Worm (Caenorhabditis elegans) whole organism, early embryonic: ENCODE data around the gene Y38H6C.15.
"Not testable (repeated sequence)": the region's sequence is repeated elsewhere in the genome, so short reads cannot be mapped to it uniquely, and the experiment has no call there.

Source experiments
- B0310.2 ChIP-seq: sonication (generic microtip); optimal IDR thresholded peaks from 2 replicates; lab custom pipeline; 2016; ENCODE audit warnings: mild to moderate bottlenecking, missing genetic modification characterization, missing compliant biosample characterization
- F13C5.2 ChIP-seq: sonication (generic microtip); optimal IDR thresholded peaks from 2 replicates; lab custom pipeline; 2017; ENCODE audit warnings: mild to moderate bottlenecking, missing genetic modification characterization, inconsistent platforms, missing compliant biosample characterization
- aly-1 ChIP-seq: sonication (generic microtip); optimal IDR thresholded peaks from 2 replicates; lab custom pipeline; 2016; ENCODE audit warnings: missing genetic modification characterization, missing compliant biosample characterization
- ama-1 ChIP-seq: fragments of 150-350 bp; optimal IDR thresholded peaks from 2 replicates; lab custom pipeline; 2014
- ceh-13 ChIP-seq: fragments of 200-800 bp; sonication (Bioruptor generic); optimal IDR thresholded peaks from 2 replicates; lab custom pipeline; 2018; ENCODE audit warnings: mild to moderate bottlenecking, missing genetic modification characterization, missing compliant biosample characterization
- ceh-36 ChIP-seq: sonication (generic microtip); optimal IDR thresholded peaks from 2 replicates; lab custom pipeline; 2016; ENCODE audit warnings: missing genetic modification characterization, inconsistent platforms, missing compliant biosample characterization
- ets-7 ChIP-seq: sonication (generic microtip); optimal IDR thresholded peaks from 2 replicates; lab custom pipeline; 2016; ENCODE audit warnings: missing genotype, missing genetic modification characterization, missing compliant biosample characterization
- flt-1 ChIP-seq: fragments of 200-800 bp; sonication (Bioruptor generic); IDR thresholded peaks from 2 replicates; pipeline ENCODE4 v1.3.6; 2022; ENCODE audit warnings: missing genetic modification characterization, missing compliant biosample characterization
- hmbx-1 ChIP-seq: sonication (generic microtip); optimal IDR thresholded peaks from 2 replicates; lab custom pipeline; 2016; ENCODE audit warnings: mild to moderate bottlenecking, missing genetic modification characterization, missing compliant biosample characterization
- hmg-4 ChIP-seq: fragments of 200-800 bp; sonication (Bioruptor generic); optimal IDR thresholded peaks from 2 replicates; lab custom pipeline; 2018; ENCODE audit warnings: mild to moderate bottlenecking, missing genetic modification characterization, missing compliant biosample characterization
- hnd-1 ChIP-seq: sonication (generic microtip); optimal IDR thresholded peaks from 2 replicates; lab custom pipeline; 2016; ENCODE audit warnings: missing genetic modification characterization, missing compliant biosample characterization
- pes-1 ChIP-seq: fragments of 200-800 bp; sonication (Bioruptor generic); IDR thresholded peaks from 2 replicates; pipeline ENCODE4 v1.3.6; 2022; ENCODE audit warnings: missing genetic modification reagents, missing genetic modification characterization, missing compliant biosample characterization
- scrt-1 ChIP-seq: fragments of 200-800 bp; sonication (Bioruptor generic); IDR thresholded peaks from 2 replicates; pipeline ENCODE4 v1.3.6; 2022; ENCODE audit warnings: missing genetic modification characterization, missing compliant biosample characterization
- sea-1 ChIP-seq: fragments of 200-800 bp; sonication (Bioruptor generic); conservative IDR thresholded peaks from 2 replicates; pipeline ENCODE4 v1.3.6; 2022; ENCODE audit warnings: missing genetic modification characterization, missing compliant biosample characterization
- tbx-11 ChIP-seq: fragments of 200-800 bp; sonication (Bioruptor generic); IDR thresholded peaks from 2 replicates; pipeline ENCODE4 v1.3.6; 2022; ENCODE audit warnings: missing genetic modification characterization, missing compliant biosample characterization
- tbx-37 ChIP-seq: fragments of 200-800 bp; sonication (Bioruptor generic); conservative IDR thresholded peaks from 2 replicates; pipeline ENCODE4 v1.3.6; 2022; ENCODE audit warnings: missing genetic modification reagents, missing genetic modification characterization, missing compliant biosample characterization
- tra-4 ChIP-seq: sonication (generic microtip); optimal IDR thresholded peaks from 2 replicates; lab custom pipeline; 2017; ENCODE audit warnings: missing genetic modification characterization, missing compliant biosample characterization

Gene Y38H6C.15

ce11 chrV:20536208-20536607 is at the start of gene Y38H6C.15:
TSS of gene Y38H6C.15 (minus strand) at chrV:20536308.
- no peak for TF ChIP-seq F13C5.2 (tag; lab: Kevin White, UChicago)

DNA sequence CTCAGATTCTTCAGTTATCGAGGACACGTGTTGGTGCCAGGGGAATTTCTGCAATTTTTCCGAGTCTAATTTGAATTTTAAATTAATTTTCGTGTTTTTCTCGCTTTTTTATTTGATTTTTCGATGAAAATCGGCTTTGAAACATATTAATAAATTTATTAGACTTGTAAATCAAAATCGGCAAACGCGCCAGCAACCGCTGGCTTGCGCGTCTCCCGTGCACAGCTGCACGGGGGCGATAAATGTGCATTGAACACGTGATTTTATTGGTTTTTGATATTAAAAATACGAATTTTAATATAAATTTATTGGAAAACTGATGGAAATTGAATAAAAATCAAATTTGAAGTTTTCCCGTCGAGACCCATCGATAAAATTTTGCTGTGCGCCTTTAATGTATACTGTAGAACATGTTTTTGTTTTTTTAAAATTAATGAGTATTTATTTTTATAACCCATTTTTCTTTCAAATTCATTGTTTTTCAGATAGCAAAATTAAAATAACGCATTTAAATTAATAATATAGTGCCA is 44.5 kb upstream of the Y38H6C.15 start, which contains the start of gene F26F2.7:
Gene F26F2.7, plus strand, starts transcription at position 480 of the 530 bp plus-strand sequence.
- TF ChIP-seq tbx-11 (GFP tag; lab: Robert Waterston, UW) (0 out of 2 replicates have a peak, but pooled peaks have one; percentile 18), tbx-37 (GFP tag; lab: Robert Waterston, UW) (0 out of 2 replicates have a peak, but pooled peaks have one; percentile 19), aly-1 (tag; lab: Kevin White, UChicago) (no peak), scrt-1 (GFP tag; lab: Robert Waterston, UW) (no peak), pes-1 (GFP tag; lab: Robert Waterston, UW) (0 out of 2 replicates have a peak, but pooled peaks have one; percentile 42), F13C5.2 (tag; lab: Kevin White, UChicago) (peak; percentile 76), hmg-4 (peak; percentile 32), ceh-36 (tag; lab: Kevin White, UChicago) (no peak), sea-1 (GFP tag; lab: Robert Waterston, UW) (no peak)

- TF ChIP-seq hmbx-1 (tag; lab: Kevin White, UChicago) (no peak), flt-1 (GFP tag; lab: Robert Waterston, UW) (no peak), pes-1 (GFP tag; lab: Robert Waterston, UW) (no peak), aly-1 (tag; lab: Kevin White, UChicago) (no peak), tbx-37 (GFP tag; lab: Robert Waterston, UW) (no peak)
These were observed 43.4 kb upstream of the Y38H6C.15 start, which contains the start of gene F26F2.8 for ce11 chrV:20579534-20579933. TSS of gene F26F2.8 (plus strand) at chrV:20579546.

ce11 chrV:20574872-20575271 is 38.8 kb upstream of the Y38H6C.15 start:
- TF ChIP-seq ets-7 (tag; lab: Kevin White, UChicago) (no peak), B0310.2 (no peak), tbx-11 (GFP tag; lab: Robert Waterston, UW) (no peak), hnd-1 (tag; lab: Kevin White, UChicago) (no peak), sea-1 (GFP tag; lab: Robert Waterston, UW) (no peak), pes-1 (GFP tag; lab: Robert Waterston, UW) (no peak), ceh-13 (GFP tag; lab: Kevin White, UChicago) (no peak), hmg-4 (no peak), F13C5.2 (tag; lab: Kevin White, UChicago) (no peak), scrt-1 (GFP tag; lab: Robert Waterston, UW) (no peak), aly-1 (tag; lab: Kevin White, UChicago) (no peak), tra-4 (no peak)

- no peak for TF ChIP-seq hmbx-1 (tag; lab: Kevin White, UChicago)
- no peak for TF ChIP-seq hnd-1 (tag; lab: Kevin White, UChicago)
- TF ChIP-seq aly-1 (tag; lab: Kevin White, UChicago), result no peak
- no peak for TF ChIP-seq tbx-11 (GFP tag; lab: Robert Waterston, UW)
- no peak for TF ChIP-seq F13C5.2 (tag; lab: Kevin White, UChicago)
- TF ChIP-seq ets-7 (tag; lab: Kevin White, UChicago), result no peak
- TF ChIP-seq flt-1 (GFP tag; lab: Robert Waterston, UW), result no peak
- no peak for TF ChIP-seq hmg-4
- no peak for TF ChIP-seq ceh-13 (GFP tag; lab: Kevin White, UChicago)
- no peak for TF ChIP-seq scrt-1 (GFP tag; lab: Robert Waterston, UW)
- TF ChIP-seq ceh-36 (tag; lab: Kevin White, UChicago), result no peak
- TF ChIP-seq sea-1 (GFP tag; lab: Robert Waterston, UW), result no peak
- no peak for TF ChIP-seq tra-4
- TF ChIP-seq tbx-37 (GFP tag; lab: Robert Waterston, UW), result no peak
- no peak for TF ChIP-seq ama-1
- TF ChIP-seq B0310.2, result no peak
- no peak for TF ChIP-seq pes-1 (GFP tag; lab: Robert Waterston, UW)
These were observed 38.2 kb upstream of the Y38H6C.15 start, which contains the start of gene clec-263 for ce11 chrV:20574314-20574713. TSS of gene clec-263 (plus strand) at chrV:20574614.

ce11 chrV:20573392-20573791 is 37.3 kb upstream of the Y38H6C.15 start, which contains the start of gene F26F2.5:
TSS of gene F26F2.5 (plus strand) at chrV:20573692.
- no peak for TF ChIP-seq ceh-13 (GFP tag; lab: Kevin White, UChicago)
- no peak for TF ChIP-seq aly-1 (tag; lab: Kevin White, UChicago)
- TF ChIP-seq hmbx-1 (tag; lab: Kevin White, UChicago), result no peak
- no peak for TF ChIP-seq ceh-36 (tag; lab: Kevin White, UChicago)
- TF ChIP-seq tra-4, result no peak
- no peak for TF ChIP-seq tbx-11 (GFP tag; lab: Robert Waterston, UW)
- no peak for TF ChIP-seq ets-7 (tag; lab: Kevin White, UChicago)

DNA sequence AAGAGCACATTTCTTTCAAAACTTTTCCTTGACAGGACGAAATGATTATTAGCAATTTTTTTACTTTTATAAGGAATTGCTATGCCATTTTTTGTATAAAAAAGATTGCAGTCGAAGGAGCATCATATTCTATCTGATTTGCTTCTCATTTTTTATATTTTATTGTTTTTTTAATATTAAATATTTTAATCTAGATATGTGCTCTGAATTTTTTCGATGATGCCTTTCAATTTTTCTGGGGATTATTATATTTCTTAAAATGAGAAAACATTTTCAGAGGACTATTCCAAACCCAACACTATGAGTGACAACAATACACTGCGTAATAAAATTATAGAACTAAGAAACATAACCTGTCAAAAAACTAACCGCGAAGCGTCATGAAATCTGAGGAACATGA is 32.9 kb upstream of the Y38H6C.15 start, which contains the start of gene F26F2.4:
Gene F26F2.4, plus strand, starts transcription at position 301 of the 400 bp plus-strand sequence.
- not testable (repeated sequence) for TF ChIP-seq ama-1; F13C5.2 (tag; lab: Kevin White, UChicago); tbx-37 (GFP tag; lab: Robert Waterston, UW)

DNA sequence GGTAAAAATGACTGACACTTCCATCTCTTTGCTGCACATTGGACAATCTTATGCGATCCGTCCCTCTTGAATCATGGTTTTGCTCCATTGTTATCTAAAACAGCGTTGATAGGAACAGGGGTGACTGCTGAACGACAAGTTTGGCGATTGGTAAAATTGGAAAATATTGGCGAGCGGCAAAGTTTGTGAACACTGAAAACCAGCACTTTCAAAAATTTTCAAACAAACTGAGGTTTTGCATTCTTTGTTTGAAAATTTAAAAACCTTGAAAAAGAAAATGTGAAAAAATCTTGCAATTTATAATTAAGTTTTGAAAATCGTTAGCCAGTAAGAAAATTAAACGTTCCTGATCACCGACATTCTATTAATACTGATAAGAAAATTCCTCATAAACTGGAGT is 30.3 kb upstream of the Y38H6C.15 start, which contains the start of gene F26F2.3:
Gene F26F2.3, minus strand, starts transcription at position 101 of the 400 bp plus-strand sequence.
- TF ChIP-seq scrt-1 (GFP tag; lab: Robert Waterston, UW), result no peak
- no peak for TF ChIP-seq tbx-11 (GFP tag; lab: Robert Waterston, UW)
- TF ChIP-seq sea-1 (GFP tag; lab: Robert Waterston, UW), result no peak
- TF ChIP-seq ceh-13 (GFP tag; lab: Kevin White, UChicago), result no peak
- TF ChIP-seq pes-1 (GFP tag; lab: Robert Waterston, UW), result no peak
- no peak for TF ChIP-seq ets-7 (tag; lab: Kevin White, UChicago)
- no peak for TF ChIP-seq ceh-36 (tag; lab: Kevin White, UChicago)
- no peak for TF ChIP-seq tra-4
